Fruit fly (Drosophila melanogaster): ENCODE results near the gene Rala.
A peak's percentile ranks its signal among the peaks of the same experiment; 100 is the strongest.

Gene Rala

dm6 chrX:3742002-3742722 lies 22.7 kb upstream of the Rala start (continued):
- TF ChIP-seq ase (GFP tag; IDR thresholded peaks at IDR 0.05) (peak; percentile 99), HLH4C (GFP tag; IDR thresholded peaks at IDR 0.05; ENCODE audit: partially characterized antibody) (peak; percentile 49; the same call in 2 of the 3 replicates), Kr (GFP tag; optimal IDR thresholded peaks at IDR 0.05) (peak; percentile 97), CG4404 (GFP tag; IDR thresholded peaks at IDR 0.05) (peak; percentile 99), dysf (GFP tag; IDR thresholded peaks at IDR 0.05) (peak; percentile 100), CG1832 (GFP tag; optimal IDR thresholded peaks at IDR 0.05) (peak; percentile 93), CG10654 (GFP tag; optimal IDR thresholded peaks at IDR 0.05) (peak; percentile 99), CG11695 (GFP tag; IDR thresholded peaks at IDR 0.05) (peak; percentile 99), Ptx1 (GFP tag; IDR thresholded peaks at IDR 0.05) (peak; percentile 100), so (GFP tag; IDR thresholded peaks at IDR 0.05) (peak; percentile 100), CG6689 (GFP tag; IDR thresholded peaks at IDR 0.05) (peak; percentile 99), CG4820 (GFP tag; optimal IDR thresholded peaks at IDR 0.05) (peak; percentile 99), CG6654 (GFP tag; optimal IDR thresholded peaks at IDR 0.05) (peak; percentile 95), bcd (GFP tag; optimal IDR thresholded peaks at IDR 0.05) (peak; percentile 100), CG6765 (GFP tag; optimal IDR thresholded peaks at IDR 0.05) (peak; percentile 99), Dip3 (GFP tag; optimal IDR thresholded peaks at IDR 0.05) (peak; percentile 99), CG32772 (GFP tag; IDR thresholded peaks at IDR 0.05) (peak; percentile 99), MTF-1 (GFP tag; optimal IDR thresholded peaks at IDR 0.05; ENCODE audit: borderline replicate concordance) (peak; percentile 98), CG4424 (GFP tag; optimal IDR thresholded peaks at IDR 0.05) (peak; percentile 100), nau (GFP tag; optimal IDR thresholded peaks at IDR 0.05) (peak; percentile 99), Xrp1 (GFP tag; IDR thresholded peaks at IDR 0.05) (peak; percentile 100), CG10267 (tag; optimal IDR thresholded peaks at IDR 0.05) (peak; percentile 98), BtbVII (GFP tag; optimal IDR thresholded peaks at IDR 0.05) (peak; percentile 99), PHDP (tag; optimal IDR thresholded peaks at IDR 0.05) (peak; percentile 99), dati (GFP tag; IDR thresholded peaks at IDR 0.05) (peak; percentile 99), CG12236 (GFP tag; optimal IDR thresholded peaks at IDR 0.05) (peak; percentile 99), Sry-δ (GFP tag; optimal IDR thresholded peaks at IDR 0.05) (peak; percentile 84), CG16863 (GFP tag; optimal IDR thresholded peaks at IDR 0.05) (peak; percentile 99), CG31224 (GFP tag; IDR thresholded peaks at IDR 0.05) (peak; percentile 100), CG9437 (GFP tag; optimal IDR thresholded peaks at IDR 0.05) (peak; percentile 92), CG33557 (GFP tag; optimal IDR thresholded peaks at IDR 0.05) (peak; percentile 100), dmrt11E (tag; optimal IDR thresholded peaks at IDR 0.05) (peak; percentile 100), CG3838 (GFP tag; optimal IDR thresholded peaks at IDR 0.05) (peak; percentile 98), vvl (GFP tag; IDR thresholded peaks at IDR 0.05) (peak; percentile 100), CG11085 (GFP tag; IDR thresholded peaks at IDR 0.05) (peak; percentile 99), CG11504 (tag; optimal IDR thresholded peaks at IDR 0.05) (peak; percentile 98), CG5245 (GFP tag; optimal IDR thresholded peaks at IDR 0.05) (peak; percentile 100), gem (tag; optimal IDR thresholded peaks at IDR 0.05) (peak; percentile 100), p53 (GFP tag; optimal IDR thresholded peaks at IDR 0.05) (peak; percentile 98), H2.0 (GFP tag; IDR thresholded peaks at IDR 0.05) (peak; percentile 100), Aef1 (GFP tag; IDR thresholded peaks at IDR 0.05) (peak; percentile 99), CG3726 (GFP tag; IDR thresholded peaks at IDR 0.05) (peak; percentile 99), chn (GFP tag; optimal IDR thresholded peaks at IDR 0.05) (peak; percentile 99)
